Worm (Caenorhabditis elegans): ENCODE data around the gene gpx-3.

DNA sequence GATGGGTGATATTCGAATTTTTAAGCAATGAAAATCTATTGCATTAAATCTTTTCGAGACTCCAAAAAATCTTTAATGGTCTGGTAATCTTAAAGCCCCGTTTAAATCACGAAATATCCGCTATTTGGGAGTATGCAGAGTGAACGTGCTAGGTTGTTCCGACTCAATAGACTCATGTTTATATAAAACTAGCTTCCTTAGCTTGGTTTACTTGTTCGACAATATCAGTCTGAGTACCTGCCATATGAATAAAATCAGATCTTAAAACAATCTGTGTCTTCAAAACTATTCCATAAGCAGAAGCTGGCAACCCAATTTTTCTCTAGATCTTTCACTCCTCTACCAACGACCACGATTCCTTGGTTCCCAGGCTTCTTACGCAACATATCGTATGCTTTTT, 15.4 kb downstream of the gpx-3 start:
- TF ChIP-seq dao-5 (tag; optimal IDR thresholded peaks at IDR 0.05), result no peak
- no peak for TF ChIP-seq him-1 (tag; optimal IDR thresholded peaks at IDR 0.05)
